Fruit fly (Drosophila melanogaster) whole organism, wandering third instar larva: ENCODE measurements around the gene gammaTub37C.

Experiments
- Abd-B ChIP-seq: fragments of >200 bp; optimal IDR thresholded peaks from 2 replicates; lab custom pipeline; 2017; ENCODE audit warnings: missing biosample characterization, missing genetic modification characterization
- Dfd ChIP-seq: fragments of >200 bp; optimal IDR thresholded peaks from 2 replicates; lab custom pipeline; 2017; ENCODE audit warnings: missing biosample characterization, missing genetic modification characterization
- Hr78 ChIP-seq: fragments of >200 bp; optimal IDR thresholded peaks from 2 replicates; lab custom pipeline; 2017; ENCODE audit warnings: missing biosample characterization, missing genetic modification characterization
- Hr83 ChIP-seq: fragments of 200-300 bp; sonication (Bioruptor generic); optimal IDR thresholded peaks from 2 replicates; lab custom pipeline; 2016; ENCODE audit warnings: missing biosample characterization, mild to moderate bottlenecking, missing genetic modification characterization, moderate library complexity; ENCODE audit not compliant: poor library complexity, severe bottlenecking
- Mio ChIP-seq: sonication (Bioruptor generic); optimal IDR thresholded peaks from 2 replicates; lab custom pipeline; 2016; ENCODE audit warnings: missing biosample characterization, missing genetic modification characterization
- Myc ChIP-seq: fragments of >200 bp; optimal IDR thresholded peaks from 2 replicates; lab custom pipeline; 2017
- br ChIP-seq: fragments of 200-800 bp; sonication (Bioruptor generic); optimal IDR thresholded peaks from 2 replicates; lab custom pipeline; 2016; ENCODE audit warnings: missing biosample characterization, missing genetic modification characterization
- brk ChIP-seq: fragments of 200-800 bp; sonication (Bioruptor generic); optimal IDR thresholded peaks from 2 replicates; lab custom pipeline; 2016; ENCODE audit warnings: missing biosample characterization, mild to moderate bottlenecking, missing genetic modification characterization
- ey ChIP-seq: fragments of 200-800 bp; sonication (Bioruptor generic); optimal IDR thresholded peaks from 2 replicates; lab custom pipeline; 2016; ENCODE audit warnings: missing biosample characterization, missing genetic modification characterization
- h ChIP-seq: fragments of 200-800 bp; sonication (Bioruptor generic); optimal IDR thresholded peaks from 3 replicates; lab custom pipeline; 2016; ENCODE audit warnings: missing biosample characterization, mild to moderate bottlenecking, missing genetic modification characterization
- pan ChIP-seq: fragments of >200 bp; optimal IDR thresholded peaks from 2 replicates; lab custom pipeline; 2017
- tai ChIP-seq: sonication (Bioruptor generic); optimal IDR thresholded peaks from 2 replicates; lab custom pipeline; 2016; ENCODE audit warnings: missing biosample characterization, missing genetic modification characterization
- usp ChIP-seq: fragments of >200 bp; optimal IDR thresholded peaks from 2 replicates; lab custom pipeline; 2017; ENCODE audit warnings: missing biosample characterization, missing genetic modification characterization

DNA sequence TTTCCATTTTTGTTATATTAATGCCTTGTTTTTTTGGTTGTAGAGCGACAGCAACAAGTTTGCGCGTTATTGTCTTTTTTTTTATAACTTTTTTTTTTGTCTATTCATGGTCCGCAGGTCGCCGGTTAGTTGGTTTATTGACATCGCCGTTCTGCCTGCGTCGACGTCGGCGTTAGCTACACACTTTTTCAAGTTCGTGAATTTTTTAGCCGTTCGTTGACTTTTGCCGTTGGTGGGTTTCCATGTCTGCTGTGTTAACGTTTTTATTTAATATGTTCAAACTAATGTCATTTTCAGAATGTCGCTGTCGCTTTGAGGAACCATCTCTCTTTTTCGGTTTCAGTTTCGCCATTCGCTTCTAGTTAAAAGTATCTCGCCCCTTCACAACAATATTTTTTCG, 38.9 kb downstream of the gammaTub37C start:
- TF ChIP-seq tai (GFP tag; lab: Kevin White, UChicago) (no peak), Hr78 (GFP tag; lab: Kevin White, UChicago) (no peak), Myc (lab: Kevin White, UChicago) (no peak), Hr83 (GFP tag; lab: Kevin White, UChicago) (no peak), ey (GFP tag; lab: Kevin White, UChicago) (no peak), brk (GFP tag; lab: Kevin White, UChicago) (no peak), Abd-B (no peak), br (GFP tag; lab: Kevin White, UChicago) (no peak), h (GFP tag; lab: Kevin White, UChicago) (no peak), Dfd (GFP tag; lab: Kevin White, UChicago) (no peak), usp (GFP tag; lab: Kevin White, UChicago) (no peak), Mio (GFP tag; lab: Kevin White, UChicago) (no peak), pan (no peak)
